Worm (Caenorhabditis elegans) whole organism, L4/young adult: Measurements from ENCODE around the gene F53C3.1.

Source experiments
- W03F9.2 ChIP-seq: fragments of 150-350 bp; optimal IDR thresholded peaks from 2 replicates; lab custom pipeline; 2014; ENCODE audit warnings: missing biosample characterization, missing genetic modification characterization
- dao-5 ChIP-seq: sonication (generic microtip); optimal IDR thresholded peaks from 2 replicates; lab custom pipeline; 2016; ENCODE audit warnings: missing genotype, missing genetic modification characterization, moderate library complexity, missing compliant biosample characterization
- him-1 ChIP-seq: sonication (generic microtip); optimal IDR thresholded peaks from 2 replicates; lab custom pipeline; 2016; ENCODE audit warnings: missing genotype, missing genetic modification reagents, missing genetic modification characterization, missing compliant biosample characterization

ce11 chrII:3958673-3959299, 47.0 kb downstream of the F53C3.1 start:
- TF ChIP-seq W03F9.2 (tag; lab: Kevin White, UChicago) (peak; percentile 35), dao-5 (tag; lab: Kevin White, UChicago) (no peak), him-1 (tag; lab: Kevin White, UChicago) (no peak)
